Worm (Caenorhabditis elegans): ENCODE results near the gene kmo-1.

The kmo-1 gene

ce11 chrV:12036129-12036528, 34.2 kb downstream of the kmo-1 start:
- TF ChIP-seq hlh-17 (GFP tag; optimal IDR thresholded peaks at IDR 0.05; ENCODE audit: borderline replicate concordance), result no peak
- TF ChIP-seq blmp-1 (tag; optimal IDR thresholded peaks at IDR 0.05), result peak; percentile 7
- TF ChIP-seq dsc-1 (tag; optimal IDR thresholded peaks at IDR 0.05), result peak; percentile 52

ce11 chrV:12033841-12034240, 36.5 kb downstream of the kmo-1 start:
- TF ChIP-seq lsy-2 (tag; optimal IDR thresholded peaks at IDR 0.05) (no peak), egl-13 (tag; optimal IDR thresholded peaks at IDR 0.05) (no peak), ceh-90 (tag; optimal IDR thresholded peaks at IDR 0.05) (no peak), efl-3 (GFP tag; optimal IDR thresholded peaks at IDR 0.05) (no peak)

ce11 chrV:12032060-12032459, 38.3 kb downstream of the kmo-1 start, which contains the start of gene pkc-1:
Gene pkc-1 (minus strand): TSS chrV:12032160.
- TF ChIP-seq C04F5.9 (tag; optimal IDR thresholded peaks at IDR 0.05), result no peak
- TF ChIP-seq efl-1 (optimal IDR thresholded peaks at IDR 0.05), result no peak
- no peak for TF ChIP-seq efl-1 (GFP tag; optimal IDR thresholded peaks at IDR 0.05 in 1 of 2)
- no peak for TF ChIP-seq C16A3.4 (tag; optimal IDR thresholded peaks at IDR 0.05)
- TF ChIP-seq fos-1 (tag; optimal IDR thresholded peaks at IDR 0.05), result no peak
- TF ChIP-seq nhr-85 (tag), result no peak
- no peak for TF ChIP-seq egl-13 (tag; optimal IDR thresholded peaks at IDR 0.05)
- TF ChIP-seq irx-1 (tag; optimal IDR thresholded peaks at IDR 0.05), result no peak
- no peak for TF ChIP-seq lsy-2 (tag; optimal IDR thresholded peaks at IDR 0.05)
- TF ChIP-seq lin-14 (GFP tag; optimal IDR thresholded peaks at IDR 0.05), result no peak

ce11 chrV:12028151-12028550, 42.2 kb downstream of the kmo-1 start:
- TF ChIP-seq efl-1 (optimal IDR thresholded peaks at IDR 0.05), result no peak
- TF ChIP-seq efl-1 (GFP tag; optimal IDR thresholded peaks at IDR 0.05 in 1 of 2), result peak in 1 of 2 experiments; percentile 16
- TF ChIP-seq hpl-2 (GFP tag; optimal IDR thresholded peaks at IDR 0.05), result no peak
- no peak for TF ChIP-seq irx-1 (tag; optimal IDR thresholded peaks at IDR 0.05)
- no peak for TF ChIP-seq aha-1 (tag; optimal IDR thresholded peaks at IDR 0.05)
- peak; percentile 16 for TF ChIP-seq lin-14 (GFP tag; optimal IDR thresholded peaks at IDR 0.05)
- no peak for TF ChIP-seq sup-37 (GFP tag; optimal IDR thresholded peaks at IDR 0.05)
- TF ChIP-seq dsc-1 (tag; optimal IDR thresholded peaks at IDR 0.05), result peak; percentile 73
- TF ChIP-seq fkh-8 (tag; optimal IDR thresholded peaks at IDR 0.05), result peak; percentile 61
- no peak for TF ChIP-seq nhr-237 (tag; optimal IDR thresholded peaks at IDR 0.05)

ce11 chrV:12026878-12027477, 43.3 kb downstream of the kmo-1 start:
- TF ChIP-seq nhr-71 (tag; optimal IDR thresholded peaks at IDR 0.05), result peak; percentile 70
- no peak for TF ChIP-seq grh-1 (GFP tag; IDR thresholded peaks at IDR 0.05)
- no peak for TF ChIP-seq aha-1 (tag; optimal IDR thresholded peaks at IDR 0.05)
- TF ChIP-seq nhr-20 (tag; optimal IDR thresholded peaks at IDR 0.05), result peak; percentile 22
- no peak for TF ChIP-seq unc-130 (tag; optimal IDR thresholded peaks at IDR 0.05)
- no peak for TF ChIP-seq sup-37 (GFP tag; optimal IDR thresholded peaks at IDR 0.05)
- no peak for TF ChIP-seq vab-15 (tag; optimal IDR thresholded peaks at IDR 0.05)
- TF ChIP-seq lin-14 (GFP tag; optimal IDR thresholded peaks at IDR 0.05), result peak; percentile 92
- TF ChIP-seq mep-1 (tag; optimal IDR thresholded peaks at IDR 0.05), result peak; percentile 71
- no peak for TF ChIP-seq rnt-1 (tag; optimal IDR thresholded peaks at IDR 0.05)
- no peak for TF ChIP-seq mef-2 (tag; optimal IDR thresholded peaks at IDR 0.05)
- TF ChIP-seq nhr-237 (tag; optimal IDR thresholded peaks at IDR 0.05), result no peak
- no peak for TF ChIP-seq C34B4.2 (tag; optimal IDR thresholded peaks at IDR 0.05)
- TF ChIP-seq elt-2 (tag; optimal IDR thresholded peaks at IDR 0.05), result no peak
- no peak for TF ChIP-seq lin-13 (GFP tag; optimal IDR thresholded peaks at IDR 0.05)
- TF ChIP-seq lsy-2 (tag; optimal IDR thresholded peaks at IDR 0.05), result peak in 1 of 2 experiments; percentile 44
- TF ChIP-seq dpl-1 (GFP tag; optimal IDR thresholded peaks at IDR 0.05), result peak in 1 of 3 experiments; percentile 23
- TF ChIP-seq aly-2 (tag; optimal IDR thresholded peaks at IDR 0.05), result no peak
- TF ChIP-seq zip-4 (GFP tag; optimal IDR thresholded peaks at IDR 0.05), result no peak
- peak; percentile 46 for TF ChIP-seq nhr-47 (tag; optimal IDR thresholded peaks at IDR 0.05)
- no peak for TF ChIP-seq F16B12.6 (tag; optimal IDR thresholded peaks at IDR 0.05)
- TF ChIP-seq mdl-1 (tag; optimal IDR thresholded peaks at IDR 0.05), result peak in 1 of 2 experiments; percentile 29
- peak; percentile 47 for TF ChIP-seq swsn-7 (tag; optimal IDR thresholded peaks at IDR 0.05)
- TF ChIP-seq C16A3.4 (tag; optimal IDR thresholded peaks at IDR 0.05), result peak; percentile 29
- TF ChIP-seq ceh-90 (tag; optimal IDR thresholded peaks at IDR 0.05), result no peak
- TF ChIP-seq efl-3 (GFP tag; optimal IDR thresholded peaks at IDR 0.05), result no peak
- peak; percentile 15 to 38 for TF ChIP-seq efl-1 (optimal IDR thresholded peaks at IDR 0.05)
- no peak for TF ChIP-seq efl-1 (GFP tag; optimal IDR thresholded peaks at IDR 0.05 in 1 of 2)
- TF ChIP-seq fkh-8 (tag; optimal IDR thresholded peaks at IDR 0.05), result peak; percentile 87
- TF ChIP-seq elt-3 (tag; optimal IDR thresholded peaks at IDR 0.05), result no peak
- TF ChIP-seq lin-35 (GFP tag; optimal IDR thresholded peaks at IDR 0.05), result peak in 1 of 2 experiments; percentile 40
- no peak for TF ChIP-seq pag-3 (tag; optimal IDR thresholded peaks at IDR 0.05; ENCODE audit: borderline replicate concordance, insufficient read depth)

Measured in whole organism, L1 larva.